Worm (Caenorhabditis elegans): ENCODE measurements around the gene srg-40.

srg-40 gene

DNA sequence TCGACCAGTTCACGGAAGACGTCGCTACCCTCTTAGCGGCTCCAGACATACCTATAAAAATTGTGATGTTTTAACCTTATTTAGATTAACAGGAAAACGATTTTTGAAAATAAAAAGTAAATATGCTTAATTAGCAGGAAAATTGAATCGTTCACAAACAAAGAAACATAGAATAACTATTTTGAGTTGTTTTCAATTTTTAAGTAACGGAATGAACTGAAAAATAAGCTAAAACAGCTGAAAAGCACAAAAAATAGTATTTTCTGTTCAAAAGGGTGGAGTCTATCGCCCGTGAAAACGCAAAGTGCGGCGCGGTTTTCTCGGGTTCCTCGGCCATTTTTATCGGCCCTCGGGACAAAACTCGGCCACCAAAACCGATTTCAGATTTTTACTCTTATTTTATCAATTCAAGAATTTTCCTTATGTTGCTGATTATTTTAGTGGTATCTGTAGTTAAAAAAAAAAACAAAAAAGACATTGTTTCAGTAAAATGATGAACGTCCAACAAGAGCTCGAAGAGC lies 40.5 kb downstream of the srg-40 start, which contains the start of the genes atp-5 and lmtr-3 (continued):
- TF ChIP-seq tlp-1 (tag; optimal IDR thresholded peaks at IDR 0.05) (no peak), C04F5.9 (tag; optimal IDR thresholded peaks at IDR 0.05) (peak; percentile 32), lin-35 (GFP tag; optimal IDR thresholded peaks at IDR 0.05) (peak; percentile 70 to 80), nhr-237 (tag; optimal IDR thresholded peaks at IDR 0.05) (no peak), nhr-19 (GFP tag; conservative IDR thresholded peaks at IDR 0.05) (peak; percentile 75), alr-1 (tag; optimal IDR thresholded peaks at IDR 0.05; ENCODE audit: borderline replicate concordance) (no peak), mep-1 (tag; optimal IDR thresholded peaks at IDR 0.05) (peak; percentile 75), pag-3 (tag; optimal IDR thresholded peaks at IDR 0.05; ENCODE audit: borderline replicate concordance, insufficient read depth) (peak; percentile 1), ets-5 (GFP tag; IDR thresholded peaks at IDR 0.05) (no peak), ztf-4 (tag; optimal IDR thresholded peaks at IDR 0.05) (no peak), unc-98 (GFP tag; IDR thresholded peaks at IDR 0.05) (peak; percentile 52), efl-1 (optimal IDR thresholded peaks at IDR 0.05) (peak; percentile 70 to 71), efl-1 (GFP tag; optimal IDR thresholded peaks at IDR 0.05 in 1 of 2) (peak; percentile 74 to 95), grh-1 (GFP tag; IDR thresholded peaks at IDR 0.05) (no peak), swsn-7 (tag; optimal IDR thresholded peaks at IDR 0.05) (peak; percentile 66), dpl-1 (GFP tag; optimal IDR thresholded peaks at IDR 0.05) (peak; percentile 68 to 81 (median 69)), nhr-12 (tag; optimal IDR thresholded peaks at IDR 0.05) (no peak), sptf-1 (tag; optimal IDR thresholded peaks at IDR 0.05) (no peak), sup-37 (GFP tag; optimal IDR thresholded peaks at IDR 0.05) (no peak), lir-3 (tag; optimal IDR thresholded peaks at IDR 0.05; ENCODE audit: poor library complexity) (peak; percentile 93), C16A3.4 (tag; optimal IDR thresholded peaks at IDR 0.05) (peak; percentile 73), ceh-8 (GFP tag; optimal IDR thresholded peaks at IDR 0.05) (no peak), mab-9 (GFP tag; IDR thresholded peaks at IDR 0.05) (peak; percentile 70; the same call in 1 of the 2 replicates), F16B12.6 (tag; optimal IDR thresholded peaks at IDR 0.05) (no peak), Y116A8C.19 (tag; optimal IDR thresholded peaks at IDR 0.05; ENCODE audit: borderline replicate concordance) (no peak), vab-15 (tag; optimal IDR thresholded peaks at IDR 0.05) (no peak), nhr-90 (tag; optimal IDR thresholded peaks at IDR 0.05; ENCODE audit: poor library complexity) (peak; percentile 83), blmp-1 (tag; optimal IDR thresholded peaks at IDR 0.05) (peak; percentile 39), nhr-47 (tag; optimal IDR thresholded peaks at IDR 0.05) (peak; percentile 81), nhr-20 (tag; optimal IDR thresholded peaks at IDR 0.05) (peak; percentile 78), egl-27 (tag; optimal IDR thresholded peaks at IDR 0.05) (no peak), sox-4 (tag; optimal IDR thresholded peaks at IDR 0.05) (peak; percentile 53), aly-2 (tag; optimal IDR thresholded peaks at IDR 0.05) (no peak), fkh-10 (GFP tag; optimal IDR thresholded peaks at IDR 0.05) (no peak), nhr-85 (tag) (peak; percentile 88), lsy-2 (tag; optimal IDR thresholded peaks at IDR 0.05) (peak; percentile 66 to 78), unc-30 (tag; optimal IDR thresholded peaks at IDR 0.05) (no peak), elt-2 (tag; optimal IDR thresholded peaks at IDR 0.05) (peak; percentile 30), snu-23 (GFP tag; optimal IDR thresholded peaks at IDR 0.05) (peak; percentile 82), fkh-4 (tag; optimal IDR thresholded peaks at IDR 0.05; ENCODE audit: borderline replicate concordance) (peak; percentile 82), zag-1 (tag; optimal IDR thresholded peaks at IDR 0.05) (no peak), mef-2 (tag; optimal IDR thresholded peaks at IDR 0.05) (no peak), ceh-90 (tag; optimal IDR thresholded peaks at IDR 0.05) (peak; percentile 86), lin-39 (tag; optimal IDR thresholded peaks at IDR 0.05) (peak; percentile 19), ceh-82 (tag; optimal IDR thresholded peaks at IDR 0.05) (peak; percentile 15 to 81 (median 53)), dsc-1 (tag; optimal IDR thresholded peaks at IDR 0.05) (peak; percentile 72), ceh-88 (GFP tag; IDR thresholded peaks at IDR 0.05) (no peak), nhr-28 (tag; optimal IDR thresholded peaks at IDR 0.05) (no peak), pax-3 (tag; optimal IDR thresholded peaks at IDR 0.05) (peak; percentile 68), hlh-17 (GFP tag; optimal IDR thresholded peaks at IDR 0.05; ENCODE audit: borderline replicate concordance) (no peak), nhr-71 (tag; optimal IDR thresholded peaks at IDR 0.05) (peak; percentile 89), hlh-4 (tag; optimal IDR thresholded peaks at IDR 0.05) (no peak)
